Fruit fly (Drosophila melanogaster) whole organism, wandering third instar larva: ENCODE data around the gene CG31805.

ENCODE experiments used
- Hnf4 ChIP-seq: fragments of 200-800 bp; sonication (Bioruptor generic); optimal IDR thresholded peaks from 2 replicates; lab custom pipeline; 2016; ENCODE audit warnings: missing biosample characterization, mild to moderate bottlenecking, missing genetic modification characterization
- OdsH ChIP-seq: fragments of 200-800 bp; sonication (Bioruptor generic); optimal IDR thresholded peaks from 2 replicates; lab custom pipeline; 2016; ENCODE audit warnings: missing biosample characterization, mild to moderate bottlenecking, missing genetic modification characterization
- dl ChIP-seq, 2 experiments: fragments of 175-275, 200-275 bp in 1 of 2; fragments of 200-275 bp in 1 of 2; sonication (Bioruptor generic); optimal IDR thresholded peaks; lab custom pipeline; 2018; ENCODE audit warnings: mild to moderate bottlenecking in 2 of 2, missing biosample characterization in 2 of 2, missing genetic modification characterization in 2 of 2, moderate library complexity in 2 of 2; ENCODE audit not compliant: partially characterized antibody in 2 of 2, insufficient read depth in 1 of 2
- lola ChIP-seq: fragments of >200 bp; optimal IDR thresholded peaks from 2 replicates; lab custom pipeline; 2017; ENCODE audit warnings: missing biosample characterization, missing genetic modification characterization
- sage ChIP-seq: fragments of 200-800 bp; sonication (Bioruptor generic); optimal IDR thresholded peaks from 2 replicates; lab custom pipeline; 2016; ENCODE audit warnings: missing biosample characterization, mild to moderate bottlenecking, missing genetic modification characterization
- sv ChIP-seq: fragments of 200-800 bp; sonication (Bioruptor generic); optimal IDR thresholded peaks from 3 replicates; lab custom pipeline; 2016; ENCODE audit warnings: missing biosample characterization, missing genetic modification characterization

DNA sequence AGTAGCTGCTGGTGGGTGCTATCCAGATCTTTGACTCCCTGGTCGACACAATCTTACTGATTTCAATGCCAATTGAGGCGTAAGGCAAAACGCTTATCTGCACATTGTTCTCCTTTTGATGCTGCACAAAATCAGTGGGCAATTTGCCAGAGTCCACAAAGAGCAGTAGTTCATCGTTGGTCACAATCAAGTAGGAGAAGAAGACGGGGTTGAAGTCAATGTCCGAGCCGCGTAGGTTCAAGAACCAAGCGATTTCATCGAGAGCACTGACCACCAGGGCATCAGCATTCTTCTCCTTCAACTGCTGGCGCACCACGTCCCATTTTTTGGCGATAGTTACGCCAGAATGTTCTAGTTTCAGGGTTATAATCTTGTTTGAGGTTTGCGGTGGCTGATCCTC lies 9.0 kb upstream of the CG31805 start:
- TF ChIP-seq Hnf4 (GFP tag; lab: Kevin White, UChicago): no peak
- no peak for TF ChIP-seq sv
- TF ChIP-seq sage: no peak
- no peak for TF ChIP-seq lola (GFP tag; lab: Kevin White, UChicago)
- no peak for TF ChIP-seq dl (GFP tag; optimal IDR thresholded peaks at IDR 0.05; lab: Kevin White, UChicago; ENCODE audit: insufficient read depth in 1 of 2, partially characterized antibody in 2 of 2)
- TF ChIP-seq OdsH: no peak
